Worm (Caenorhabditis elegans): Measurements from ENCODE around the gene htas-1.

ce11 chrIV:9648682-9649081 is 34.7 kb downstream of the htas-1 start, which contains the start of gene srm-3:
- TF ChIP-seq zag-1 (tag; optimal IDR thresholded peaks at IDR 0.05): no peak
- no peak for TF ChIP-seq elt-3 (tag; optimal IDR thresholded peaks at IDR 0.05)
- TF ChIP-seq ZK546.5 (tag; optimal IDR thresholded peaks at IDR 0.05): no peak
- no peak for TF ChIP-seq R02D3.7 (tag; optimal IDR thresholded peaks at IDR 0.05)
- no peak for TF ChIP-seq nhr-77 (tag; optimal IDR thresholded peaks at IDR 0.05)
- TF ChIP-seq nhr-11 (tag; optimal IDR thresholded peaks at IDR 0.05): no peak
- no peak for TF ChIP-seq ama-1 (optimal IDR thresholded peaks at IDR 0.05)
- TF ChIP-seq nhr-25 (tag; optimal IDR thresholded peaks at IDR 0.05): no peak
- no peak for TF ChIP-seq ceh-16 (tag; optimal IDR thresholded peaks at IDR 0.05)
- no peak for TF ChIP-seq skn-1 (tag; optimal IDR thresholded peaks at IDR 0.05)
